Fruit fly (Drosophila melanogaster) whole organism, embryonic: ENCODE measurements around the gene RpL24.

Experiments used
- Ada2b ChIP-seq: fragments of 200-800 bp; sonication (Bioruptor generic); IDR thresholded peaks from 2 replicates; pipeline ENCODE4 v1.3.6; 2022; ENCODE audit warnings: missing biosample characterization, missing genetic modification characterization
- CG1024 ChIP-seq: fragments of 200-800 bp; sonication (Bioruptor generic); IDR thresholded peaks from 2 replicates; pipeline ENCODE4 v1.3.6; 2022; ENCODE audit warnings: missing biosample characterization, missing genetic modification characterization
- CG10274 ChIP-seq: fragments of 200-800 bp; sonication (Bioruptor generic); optimal IDR thresholded peaks from 3 replicates; lab custom pipeline; 2017; ENCODE audit warnings: missing biosample characterization, mild to moderate bottlenecking, missing genetic modification characterization
- CG11695 ChIP-seq: fragments of 200-800 bp; sonication (Bioruptor generic); IDR thresholded peaks from 3 replicates; pipeline ENCODE4 v1.3.6; 2022; ENCODE audit warnings: missing biosample characterization, missing genetic modification characterization
- CG12104 ChIP-seq: fragments of 200-800 bp; sonication (Bioruptor generic); optimal IDR thresholded peaks from 3 replicates; lab custom pipeline; 2016; ENCODE audit warnings: missing biosample characterization, missing genetic modification characterization
- CG12299 ChIP-seq: fragments of 200-800 bp; sonication (Bioruptor generic); optimal IDR thresholded peaks from 2 replicates; lab custom pipeline; 2018; ENCODE audit warnings: missing biosample characterization, mild to moderate bottlenecking, missing genetic modification characterization
- CG12744 ChIP-seq: fragments of 200-800 bp; sonication (Bioruptor generic); optimal IDR thresholded peaks from 2 replicates; lab custom pipeline; 2016; ENCODE audit warnings: missing biosample characterization, missing genetic modification characterization
- CG15601 ChIP-seq: fragments of 200-800 bp; sonication (Bioruptor generic); optimal IDR thresholded peaks from 3 replicates; lab custom pipeline; 2019; ENCODE audit warnings: missing biosample characterization, mild to moderate bottlenecking, missing genetic modification characterization, moderate library complexity
- CG1647 ChIP-seq: fragments of 200-800 bp; sonication (Bioruptor generic); optimal IDR thresholded peaks from 3 replicates; lab custom pipeline; 2016; ENCODE audit warnings: missing biosample characterization, missing genetic modification characterization
- CG17328 ChIP-seq: fragments of 200-800 bp; sonication (Bioruptor generic); IDR thresholded peaks from 2 replicates; pipeline ENCODE4 v1.3.6; 2022; ENCODE audit warnings: missing biosample characterization, missing genetic modification characterization
- CG17568 ChIP-seq: fragments of 200-800 bp; sonication (Bioruptor generic); optimal IDR thresholded peaks from 2 replicates; lab custom pipeline; 2018; ENCODE audit warnings: missing biosample characterization, mild to moderate bottlenecking, missing genetic modification characterization, moderate library complexity
- CG17802 ChIP-seq: fragments of 200-800 bp; sonication (Bioruptor generic); optimal IDR thresholded peaks from 2 replicates; lab custom pipeline; 2018; ENCODE audit warnings: missing biosample characterization, mild to moderate bottlenecking, missing genetic modification characterization, moderate library complexity
- CG1792 ChIP-seq: fragments of 200-800 bp; sonication (Bioruptor generic); optimal IDR thresholded peaks from 2 replicates; lab custom pipeline; 2016; ENCODE audit warnings: missing biosample characterization, missing genetic modification characterization
- CG2202 ChIP-seq: fragments of 200-800 bp; sonication (Bioruptor generic); optimal IDR thresholded peaks from 2 replicates; lab custom pipeline; 2018; ENCODE audit warnings: missing biosample characterization, mild to moderate bottlenecking, missing genetic modification characterization
- CG32532 ChIP-seq: fragments of 200-800 bp; sonication (Bioruptor generic); IDR thresholded peaks from 2 replicates; pipeline ENCODE4 v1.3.6; 2022; ENCODE audit warnings: missing biosample characterization, missing genetic modification characterization
- CG32767 ChIP-seq: fragments of 200-800 bp; sonication (Bioruptor generic); IDR thresholded peaks from 2 replicates; pipeline ENCODE4 v1.3.6; 2022; ENCODE audit warnings: missing biosample characterization, missing genetic modification characterization
- CG3838 ChIP-seq: fragments of 200-800 bp; sonication (Bioruptor generic); optimal IDR thresholded peaks from 3 replicates; lab custom pipeline; 2016; ENCODE audit warnings: missing biosample characterization, missing genetic modification characterization
- CG4424 ChIP-seq: fragments of 200-800 bp; sonication (Bioruptor generic); optimal IDR thresholded peaks from 3 replicates; lab custom pipeline; 2016; ENCODE audit warnings: missing biosample characterization, missing genetic modification characterization
- CG4617 ChIP-seq: fragments of 200-800 bp; sonication (Bioruptor generic); optimal IDR thresholded peaks from 3 replicates; lab custom pipeline; 2016; ENCODE audit warnings: missing biosample characterization, missing genetic modification characterization, borderline replicate concordance
- CG5245 ChIP-seq: fragments of 200-800 bp; sonication (Bioruptor generic); optimal IDR thresholded peaks from 3 replicates; lab custom pipeline; 2016; ENCODE audit warnings: missing biosample characterization, missing genetic modification characterization
- CG7372 ChIP-seq: fragments of 200-800 bp; sonication (Bioruptor generic); IDR thresholded peaks from 2 replicates; pipeline ENCODE4 v1.3.6; 2022; ENCODE audit warnings: missing biosample characterization, missing genetic modification characterization
- CG8089 ChIP-seq: fragments of 200-800 bp; sonication (Bioruptor generic); optimal IDR thresholded peaks from 3 replicates; lab custom pipeline; 2016; ENCODE audit warnings: missing biosample characterization, missing genetic modification characterization
- Camta ChIP-seq: fragments of 200-800 bp; sonication (Bioruptor generic); optimal IDR thresholded peaks from 2 replicates; lab custom pipeline; 2016; ENCODE audit warnings: missing biosample characterization, missing genetic modification characterization
- Deaf1 ChIP-seq: fragments of 200-800 bp; optimal IDR thresholded peaks from 3 replicates; lab custom pipeline; 2019; ENCODE audit warnings: missing biosample characterization, mild to moderate bottlenecking, missing genetic modification characterization, moderate library complexity
- Fer3 ChIP-seq: fragments of 200-800 bp; sonication (Bioruptor generic); optimal IDR thresholded peaks from 2 replicates; lab custom pipeline; 2018; ENCODE audit warnings: missing biosample characterization, mild to moderate bottlenecking, missing genetic modification characterization, moderate library complexity
- Hand ChIP-seq: fragments of 200-800 bp; sonication (Bioruptor generic); optimal IDR thresholded peaks from 2 replicates; lab custom pipeline; 2017; ENCODE audit warnings: mild to moderate bottlenecking, missing biosample characterization, missing genetic modification reagents, missing genetic modification characterization
- Hsf ChIP-seq: fragments of 200-800 bp; sonication (Bioruptor generic); optimal IDR thresholded peaks from 3 replicates; lab custom pipeline; 2016; ENCODE audit warnings: missing biosample characterization, missing genetic modification characterization
- Mad ChIP-seq: fragments of 200-800 bp; sonication (Bioruptor generic); optimal IDR thresholded peaks from 2 replicates; lab custom pipeline; 2016; ENCODE audit warnings: missing biosample characterization, missing genetic modification characterization
- Myb ChIP-seq: fragments of 200-800 bp; sonication (Bioruptor generic); optimal IDR thresholded peaks from 2 replicates; lab custom pipeline; 2016; ENCODE audit warnings: missing biosample characterization, missing genetic modification characterization
- NfI ChIP-seq: fragments of 200-800 bp; sonication (Bioruptor generic); optimal IDR thresholded peaks from 3 replicates; lab custom pipeline; 2018; ENCODE audit warnings: missing biosample characterization, mild to moderate bottlenecking, missing genetic modification characterization, moderate library complexity
- Optix ChIP-seq: fragments of 200-800 bp; sonication (Bioruptor generic); IDR thresholded peaks from 3 replicates; pipeline ENCODE4 v1.3.6; 2022; ENCODE audit warnings: missing biosample characterization, missing genetic modification characterization
- Sox100B ChIP-seq: fragments of 200-800 bp; sonication (Bioruptor generic); optimal IDR thresholded peaks from 3 replicates; lab custom pipeline; 2018; ENCODE audit warnings: missing biosample characterization, mild to moderate bottlenecking, missing genetic modification characterization
- Sry-δ ChIP-seq: fragments of 200-800 bp; sonication (Bioruptor generic); optimal IDR thresholded peaks from 2 replicates; lab custom pipeline; 2016; ENCODE audit warnings: missing biosample characterization, missing genetic modification characterization
- Tbp ChIP-seq: fragments of >200 bp; optimal IDR thresholded peaks from 2 replicates; lab custom pipeline; 2018; ENCODE audit warnings: missing biosample characterization, missing genetic modification characterization
- ab ChIP-seq: fragments of 200-800 bp; sonication (Bioruptor generic); optimal IDR thresholded peaks from 2 replicates; lab custom pipeline; 2016; ENCODE audit warnings: missing biosample characterization, missing genetic modification characterization
- ash1 ChIP-seq: fragments of 200-800 bp; sonication (Bioruptor generic); optimal IDR thresholded peaks from 2 replicates; lab custom pipeline; 2018; ENCODE audit warnings: missing biosample characterization, mild to moderate bottlenecking, missing genetic modification characterization
- chm ChIP-seq: fragments of 200-800 bp; sonication (Bioruptor generic); IDR thresholded peaks from 2 replicates; pipeline ENCODE4 v1.3.6; 2022; ENCODE audit warnings: missing biosample characterization, missing genetic modification characterization
- corto ChIP-seq: fragments of 200-800 bp; sonication (Bioruptor generic); optimal IDR thresholded peaks from 2 replicates; lab custom pipeline; 2016; ENCODE audit warnings: missing biosample characterization, mild to moderate bottlenecking, missing genetic modification characterization, moderate library complexity
- hth ChIP-seq: fragments of >200 bp; optimal IDR thresholded peaks from 2 replicates; lab custom pipeline; 2017; ENCODE audit warnings: inconsistent platforms
- jumu ChIP-seq: fragments of 200-800 bp; sonication (Bioruptor generic); optimal IDR thresholded peaks from 3 replicates; lab custom pipeline; 2016; ENCODE audit warnings: missing biosample characterization, missing genetic modification characterization
- lilli ChIP-seq: fragments of 200-800 bp; sonication (Bioruptor generic); optimal IDR thresholded peaks from 3 replicates; lab custom pipeline; 2016; ENCODE audit warnings: missing biosample characterization, missing genetic modification characterization
- lmd ChIP-seq: fragments of 200-800 bp; sonication (Bioruptor generic); IDR thresholded peaks from 2 replicates; pipeline ENCODE4 v1.3.6; 2022; ENCODE audit warnings: missing biosample characterization, missing genetic modification characterization
- lov ChIP-seq, 2 experiments: fragments of 200-800 bp in 1 of 2; fragments of >200 bp in 1 of 2; sonication (Bioruptor generic) in 1 of 2; IDR thresholded peaks in 1 of 2; optimal IDR thresholded peaks in 1 of 2; 2 replicates in 1 of 2; 3 replicates in 1 of 2; pipeline versions ENCODE4 v1.3.6 to Lab custom; 2017 to 2022; ENCODE audit warnings: missing biosample characterization in 1 of 2, missing genetic modification characterization in 1 of 2
- otp ChIP-seq: fragments of 200-800 bp; sonication (Bioruptor generic); IDR thresholded peaks from 3 replicates; pipeline ENCODE4, ENCODE4 v1.3.6; 2022; ENCODE audit warnings: missing biosample characterization, missing genetic modification characterization
- pfk ChIP-seq: fragments of 200-800 bp; sonication (Bioruptor generic); optimal IDR thresholded peaks from 2 replicates; lab custom pipeline; 2018; ENCODE audit warnings: missing biosample characterization, mild to moderate bottlenecking, missing genetic modification characterization, moderate library complexity
- pita ChIP-seq: fragments of 200-800 bp; sonication (Bioruptor generic); optimal IDR thresholded peaks from 2 replicates; lab custom pipeline; 2017; ENCODE audit warnings: missing biosample characterization, mild to moderate bottlenecking, missing genetic modification characterization
- row ChIP-seq: fragments of 200-800 bp; sonication (Bioruptor generic); IDR thresholded peaks from 3 replicates; pipeline ENCODE4 v1.3.6; 2022; ENCODE audit warnings: missing biosample characterization, missing genetic modification characterization
- run ChIP-seq: fragments of 200-800 bp; sonication (Bioruptor generic); optimal IDR thresholded peaks from 3 replicates; lab custom pipeline; 2018; ENCODE audit warnings: missing biosample characterization, mild to moderate bottlenecking, missing genetic modification characterization
- stc ChIP-seq: fragments of 200-800 bp; sonication (Bioruptor generic); IDR thresholded peaks from 2 replicates; pipeline ENCODE4 v1.3.6; 2022; ENCODE audit warnings: missing biosample characterization, missing genetic modification characterization
- trh ChIP-seq: fragments of 200-800 bp; sonication (Bioruptor generic); optimal IDR thresholded peaks from 2 replicates; lab custom pipeline; 2016; ENCODE audit warnings: missing biosample characterization, missing genetic modification characterization

Gene RpL24

DNA sequence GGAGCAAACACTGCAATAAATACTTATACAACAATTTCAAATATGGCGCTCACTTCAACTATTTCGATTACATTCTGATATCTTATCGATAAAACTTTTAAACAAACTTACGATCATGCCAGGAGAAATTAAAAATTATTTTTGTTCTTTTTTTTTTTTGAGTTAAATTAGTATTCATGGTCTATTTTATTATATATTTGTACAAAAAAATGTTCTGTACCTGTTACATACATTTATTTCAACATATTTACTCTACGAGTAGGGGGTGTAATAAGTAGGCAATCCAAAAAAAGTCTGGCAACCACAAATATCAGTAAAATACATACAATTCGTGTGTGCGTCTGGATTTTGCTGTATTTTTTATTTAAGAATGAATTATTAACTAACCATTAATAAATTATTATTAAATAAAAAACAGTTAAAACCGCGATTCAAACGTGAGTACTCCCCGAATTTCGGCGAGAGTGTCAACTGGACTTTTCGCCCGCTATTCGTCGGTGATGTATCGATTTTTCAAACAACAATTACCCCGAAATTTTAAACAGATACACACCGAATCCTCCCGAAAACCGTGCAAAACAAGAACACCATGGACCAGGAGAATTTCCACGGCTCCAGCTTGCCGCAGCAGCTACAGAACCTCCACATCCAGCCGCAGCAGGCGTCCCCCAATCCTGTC, 12.4 kb downstream of the RpL24 start, which contains the start of gene loqs (continued):
- TF ChIP-seq CG7372 (GFP tag; lab: Robert Waterston, UW) (no peak), Tbp (GFP tag; lab: Kevin White, UChicago) (no peak), CG4617 (GFP tag; lab: Kevin White, UChicago) (peak; percentile 31), Sox100B (GFP tag; lab: Kevin White, UChicago) (no peak), ab (GFP tag; lab: Kevin White, UChicago) (no peak), Myb (no peak), lilli (GFP tag; lab: Kevin White, UChicago) (peak; percentile 24), Deaf1 (no peak), CG32532 (GFP tag; lab: Robert Waterston, UW) (no peak), corto (no peak), ash1 (GFP tag; lab: Kevin White, UChicago) (no peak), CG8089 (GFP tag; lab: Kevin White, UChicago) (no peak), CG2202 (tag; lab: Kevin White, UChicago) (no peak), otp (GFP tag; lab: Robert Waterston, UW) (no peak), CG1024 (no peak), CG15601 (tag; lab: Kevin White, UChicago) (peak; percentile 12), CG12299 (tag; lab: Kevin White, UChicago) (no peak), pfk (GFP tag; lab: Kevin White, UChicago) (no peak)

DNA sequence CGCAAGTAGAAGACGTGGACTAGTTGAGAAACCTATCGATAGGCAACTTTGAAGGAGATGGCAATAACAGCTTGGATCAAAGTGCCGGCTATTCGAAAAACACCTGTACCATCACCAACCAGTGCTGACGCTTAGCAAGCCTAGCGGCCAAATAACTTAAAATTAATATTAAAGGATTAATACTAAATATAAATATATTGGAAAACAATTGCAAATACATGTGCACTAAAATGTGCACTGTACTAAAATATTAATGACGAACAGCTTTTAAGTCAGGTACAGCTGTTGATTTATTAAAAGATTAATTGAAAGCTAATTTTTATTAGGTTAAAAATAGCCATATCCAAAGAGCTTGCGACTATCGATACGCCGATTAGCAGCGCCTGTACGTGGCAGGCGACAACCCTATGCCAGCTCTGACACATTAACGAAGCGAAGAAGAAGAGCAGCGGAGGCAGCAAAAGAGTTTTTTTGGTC, 16.4 kb downstream of the RpL24 start, which contains the start of the genes CG9302 and beta'COP:
Gene CG9302 (minus strand): TSS at position 51 of the 477 bp plus-strand sequence.
Gene beta'COP (plus strand): TSS at position 415 of the 477 bp plus-strand sequence.
- no peak for TF ChIP-seq Camta
- TF ChIP-seq Optix (GFP tag; lab: Robert Waterston, UW), result no peak
- TF ChIP-seq chm, result no peak
- TF ChIP-seq CG17802 (tag; lab: Kevin White, UChicago), result peak; percentile 16
- no peak for TF ChIP-seq Ada2b (GFP tag; lab: Robert Waterston, UW)
- peak; percentile 31 for TF ChIP-seq CG5245 (GFP tag; lab: Kevin White, UChicago)
- TF ChIP-seq row (GFP tag; lab: Robert Waterston, UW), result peak; percentile 95
- 0 out of 2 replicates have a peak, but pooled peaks have one; percentile 39 for TF ChIP-seq CG32767 (GFP tag; lab: Robert Waterston, UW)
- TF ChIP-seq pita (GFP tag; lab: Kevin White, UChicago), result no peak
- no peak for TF ChIP-seq trh
- no peak for TF ChIP-seq CG17328 (GFP tag; lab: Robert Waterston, UW)
- peak; percentile 64 for TF ChIP-seq CG12104
- peak; percentile 21 for TF ChIP-seq CG12744 (GFP tag; lab: Kevin White, UChicago)
- TF ChIP-seq lov (optimal IDR thresholded peaks at IDR 0.05; lab: Kevin White, UChicago), result no peak
- TF ChIP-seq lov (GFP tag; IDR thresholded peaks at IDR 0.05; lab: Robert Waterston, UW), result no peak
- TF ChIP-seq Sox100B (GFP tag; lab: Kevin White, UChicago), result no peak
- peak; percentile 47 for TF ChIP-seq Mad
- TF ChIP-seq stc (GFP tag; lab: Robert Waterston, UW), result no peak
- TF ChIP-seq CG4424 (GFP tag; lab: Kevin White, UChicago), result peak; percentile 68
- no peak for TF ChIP-seq CG12299 (tag; lab: Kevin White, UChicago)
- TF ChIP-seq CG1792 (GFP tag; lab: Kevin White, UChicago), result no peak
- no peak for TF ChIP-seq CG3838 (GFP tag; lab: Kevin White, UChicago)
- peak; percentile 61 for TF ChIP-seq Hsf
- TF ChIP-seq lmd (GFP tag; lab: Robert Waterston, UW), result peak; percentile 69
- TF ChIP-seq jumu (GFP tag; lab: Kevin White, UChicago), result no peak
- peak; percentile 64 for TF ChIP-seq Fer3
- TF ChIP-seq CG11695, result no peak
- peak; percentile 3 for TF ChIP-seq ab (GFP tag; lab: Kevin White, UChicago)
- TF ChIP-seq CG17568 (GFP tag; lab: Kevin White, UChicago), result no peak
- TF ChIP-seq Hand (GFP tag; lab: Kevin White, UChicago), result no peak
- no peak for TF ChIP-seq run (tag; lab: Kevin White, UChicago)
- TF ChIP-seq CG10274 (GFP tag; lab: Kevin White, UChicago), result no peak
- TF ChIP-seq NfI, result peak; percentile 69
- peak; percentile 25 for TF ChIP-seq CG1647 (GFP tag; lab: Kevin White, UChicago)
- peak; percentile 85 for TF ChIP-seq Sry-δ (GFP tag; lab: Kevin White, UChicago)
- no peak for TF ChIP-seq hth (lab: Kevin White, UChicago)
